Worm (Caenorhabditis elegans) whole organism, mixed stage, embryonic: ENCODE measurements around the gene C39B10.3.

Experiments used
- ces-1 ChIP-seq: fragments of 150-350 bp; optimal IDR thresholded peaks from 2 replicates; lab custom pipeline; 2014; ENCODE audit warnings: missing biosample characterization, missing genetic modification reagents, missing genetic modification characterization
- drap-1 ChIP-seq: fragments of 200-800 bp; sonication (Bioruptor generic); optimal IDR thresholded peaks from 3 replicates; lab custom pipeline; 2018; ENCODE audit warnings: mild to moderate bottlenecking, missing genetic modification characterization, missing compliant biosample characterization
- ham-2 ChIP-seq: fragments of 200-800 bp; sonication (Bioruptor generic); optimal IDR thresholded peaks from 2 replicates; lab custom pipeline; 2018; ENCODE audit warnings: mild to moderate bottlenecking, missing genetic modification characterization, missing compliant biosample characterization
- nhr-237 ChIP-seq: fragments of 150-350 bp; optimal IDR thresholded peaks from 2 replicates; lab custom pipeline; 2014; ENCODE audit warnings: missing biosample characterization, missing genetic modification characterization
- ztf-11 ChIP-seq: fragments of 150-350 bp; optimal IDR thresholded peaks from 2 replicates; lab custom pipeline; 2014; ENCODE audit warnings: missing biosample characterization, missing genetic modification characterization

- TF ChIP-seq ztf-11 (tag; lab: Kevin White, UChicago), result no peak
- no peak for TF ChIP-seq drap-1
- TF ChIP-seq ces-1 (GFP tag; lab: Kevin White, UChicago), result no peak
- TF ChIP-seq nhr-237 (tag; lab: Kevin White, UChicago), result no peak
- no peak for TF ChIP-seq ham-2
These were observed 31.2 kb downstream of the C39B10.3 start, which contains the start of gene elt-4 for ce11 chrX:10474998-10475577.
